Worm (Caenorhabditis elegans): ENCODE results near the gene dgat-2.
"Not testable (repeated sequence)": the region's sequence is repeated elsewhere in the genome, so short reads cannot be mapped to it uniquely, and the experiment has no call there.

ce11 chrV:17610503-17610902, 49.6 kb upstream of the dgat-2 start, which contains the start of gene Y6G8.15:
- TF ChIP-seq lsy-12 (tag; optimal IDR thresholded peaks at IDR 0.05); unc-62 (GFP tag; optimal IDR thresholded peaks at IDR 0.05); ceh-9 (tag; optimal IDR thresholded peaks at IDR 0.05); R02D3.7 (tag; optimal IDR thresholded peaks at IDR 0.05); nhr-76 (tag; optimal IDR thresholded peaks at IDR 0.05); pha-4 (tag; optimal IDR thresholded peaks at IDR 0.05); mdl-1 (tag; optimal IDR thresholded peaks at IDR 0.05); skn-1 (tag; optimal IDR thresholded peaks at IDR 0.05); fkh-10 (GFP tag; optimal IDR thresholded peaks at IDR 0.05); nhr-77 (tag; optimal IDR thresholded peaks at IDR 0.05); ztf-4 (tag; optimal IDR thresholded peaks at IDR 0.05); aly-2 (tag; optimal IDR thresholded peaks at IDR 0.05); fos-1 (tag; optimal IDR thresholded peaks at IDR 0.05): not testable (repeated sequence)
